Worm (Caenorhabditis elegans) whole organism, L1 larva: ENCODE results near the gene dkf-2.

Experiments used
- C04F5.9 ChIP-seq: sonication (generic microtip); optimal IDR thresholded peaks from 2 replicates; lab custom pipeline; 2016; ENCODE audit warnings: missing genetic modification characterization, missing compliant biosample characterization
- C16A3.4 ChIP-seq: fragments of 150-350 bp; optimal IDR thresholded peaks from 2 replicates; lab custom pipeline; 2014; ENCODE audit warnings: missing biosample characterization, missing genetic modification characterization
- F16B12.6 ChIP-seq: fragments of 150-350 bp; optimal IDR thresholded peaks from 2 replicates; lab custom pipeline; 2014; ENCODE audit warnings: missing biosample characterization, missing genetic modification characterization
- alr-1 ChIP-seq: fragments of 200-800 bp; sonication (Bioruptor generic); optimal IDR thresholded peaks from 2 replicates; lab custom pipeline; 2018; ENCODE audit warnings: borderline replicate concordance, mild to moderate bottlenecking, missing genetic modification characterization, missing compliant biosample characterization
- aly-2 ChIP-seq: fragments of 150-350 bp; optimal IDR thresholded peaks from 2 replicates; lab custom pipeline; 2014; ENCODE audit warnings: missing biosample characterization, missing genetic modification characterization
- blmp-1 ChIP-seq: fragments of 150-350 bp; optimal IDR thresholded peaks from 2 replicates; lab custom pipeline; 2014; ENCODE audit warnings: missing biosample characterization, missing genetic modification characterization
- ceh-63 ChIP-seq: fragments of 200-800 bp; sonication (Bioruptor generic); optimal IDR thresholded peaks from 2 replicates; lab custom pipeline; 2018; ENCODE audit warnings: mild to moderate bottlenecking, missing genetic modification characterization, missing compliant biosample characterization
- ceh-8 ChIP-seq: fragments of 200-800 bp; sonication (Bioruptor generic); optimal IDR thresholded peaks from 2 replicates; lab custom pipeline; 2018; ENCODE audit warnings: mild to moderate bottlenecking, missing genetic modification characterization, moderate library complexity, missing compliant biosample characterization
- ceh-82 ChIP-seq, 3 experiments: fragments of 150-350 bp in 1 of 3; sonication (generic microtip) in 2 of 3; optimal IDR thresholded peaks; 2 replicates each; lab custom pipeline; 2014 to 2017; ENCODE audit warnings: missing biosample characterization in 3 of 3, missing genetic modification characterization in 3 of 3
- ceh-88 ChIP-seq: fragments of 200-800 bp; sonication (Bioruptor generic); IDR thresholded peaks from 2 replicates; pipeline ENCODE4 v1.3.6; 2022; ENCODE audit warnings: missing genetic modification characterization, missing compliant biosample characterization
- ceh-90 ChIP-seq: sonication (generic microtip); optimal IDR thresholded peaks from 2 replicates; lab custom pipeline; 2016; ENCODE audit warnings: missing genetic modification characterization, missing compliant biosample characterization
- ces-1 ChIP-seq: fragments of 150-350 bp; optimal IDR thresholded peaks from 2 replicates; lab custom pipeline; 2014; ENCODE audit warnings: missing biosample characterization, missing genetic modification reagents, missing genetic modification characterization
- efl-1 ChIP-seq, 4 experiments: fragments of 150-350 bp; optimal IDR thresholded peaks in 3 of 4; peaks in 1 of 4; 1 replicate in 1 of 4; 2 replicates in 3 of 4; lab custom pipeline; 2014; ENCODE audit warnings: missing biosample characterization in 2 of 4, missing genetic modification characterization in 2 of 4, missing genetic modification reagents in 2 of 4
- egl-13 ChIP-seq: sonication (generic microtip); optimal IDR thresholded peaks from 2 replicates; lab custom pipeline; 2016; ENCODE audit warnings: missing genotype, missing genetic modification reagents, missing genetic modification characterization, missing compliant biosample characterization
- egl-27 ChIP-seq, 2 experiments: fragments of 150-350 bp in 1 of 2; sonication (generic microtip); optimal IDR thresholded peaks; 3 replicates each; lab custom pipeline; 2017 to 2018; ENCODE audit warnings: missing biosample characterization in 2 of 2, missing genetic modification characterization in 2 of 2, missing genetic modification reagents in 2 of 2
- elt-2 ChIP-seq: sonication (generic microtip); optimal IDR thresholded peaks from 2 replicates; lab custom pipeline; 2016; ENCODE audit warnings: missing genetic modification characterization, mild to moderate bottlenecking, inconsistent platforms, missing compliant biosample characterization, missing genetic modification reagents
- elt-3 ChIP-seq, 6 experiments: fragments of 150-350 bp in 1 of 6; sonication (generic microtip); optimal IDR thresholded peaks; 2 replicates each; lab custom pipeline; 2017 to 2018; ENCODE audit warnings: missing biosample characterization in 6 of 6, missing genetic modification characterization in 6 of 6, inconsistent platforms in 1 of 6
- ets-5 ChIP-seq: fragments of 200-800 bp; sonication (Bioruptor generic); IDR thresholded peaks from 2 replicates; pipeline ENCODE4 v1.3.6; 2022; ENCODE audit warnings: missing genetic modification characterization, missing compliant biosample characterization
- fkh-4 ChIP-seq: sonication (generic microtip); optimal IDR thresholded peaks from 2 replicates; lab custom pipeline; 2016; ENCODE audit warnings: missing compliant biosample characterization, missing genetic modification characterization, borderline replicate concordance
- fos-1 ChIP-seq: fragments of 150-350 bp; optimal IDR thresholded peaks from 2 replicates; lab custom pipeline; 2014; ENCODE audit warnings: missing biosample characterization, missing genetic modification characterization
- hlh-17 ChIP-seq: fragments of 200-800 bp; sonication (Bioruptor generic); optimal IDR thresholded peaks from 2 replicates; lab custom pipeline; 2018; ENCODE audit warnings: missing genetic modification characterization, mild to moderate bottlenecking, missing compliant biosample characterization, moderate library complexity, borderline replicate concordance
- lin-35 ChIP-seq, 2 experiments: fragments of 150-350 bp; optimal IDR thresholded peaks; 2 replicates each; lab custom pipeline; 2014; ENCODE audit warnings: missing biosample characterization in 2 of 2, missing genetic modification characterization in 2 of 2, missing genetic modification reagents in 2 of 2
- lir-3 ChIP-seq: sonication (generic microtip); optimal IDR thresholded peaks from 2 replicates; lab custom pipeline; 2016; ENCODE audit warnings: mild to moderate bottlenecking, missing genetic modification characterization, moderate library complexity, missing compliant biosample characterization; ENCODE audit not compliant: poor library complexity
- mef-2 ChIP-seq: fragments of 150-350 bp; optimal IDR thresholded peaks from 2 replicates; lab custom pipeline; 2014; ENCODE audit warnings: missing biosample characterization, missing genetic modification characterization
- mep-1 ChIP-seq: fragments of 150-350 bp; optimal IDR thresholded peaks from 2 replicates; lab custom pipeline; 2014; ENCODE audit warnings: missing biosample characterization, missing genetic modification characterization
- nhr-12 ChIP-seq: sonication (generic microtip); optimal IDR thresholded peaks from 2 replicates; lab custom pipeline; 2017; ENCODE audit warnings: missing biosample characterization, missing genetic modification characterization
- nhr-19 ChIP-seq: fragments of 200-800 bp; sonication (Bioruptor generic); conservative IDR thresholded peaks from 2 replicates; pipeline ENCODE4 v1.3.6; 2022; ENCODE audit warnings: missing genetic modification characterization, missing compliant biosample characterization
- nhr-47 ChIP-seq: sonication (generic microtip); optimal IDR thresholded peaks from 2 replicates; lab custom pipeline; 2016; ENCODE audit warnings: mild to moderate bottlenecking, missing genetic modification characterization, moderate library complexity, missing compliant biosample characterization
- nhr-71 ChIP-seq: sonication (generic microtip); optimal IDR thresholded peaks from 2 replicates; lab custom pipeline; 2016; ENCODE audit warnings: mild to moderate bottlenecking, missing genetic modification characterization, moderate library complexity, missing compliant biosample characterization
- nhr-76 ChIP-seq: sonication (generic microtip); optimal IDR thresholded peaks from 2 replicates; lab custom pipeline; 2017; ENCODE audit warnings: missing biosample characterization, missing genetic modification characterization
- nhr-77 ChIP-seq: fragments of 150-350 bp; optimal IDR thresholded peaks from 2 replicates; lab custom pipeline; 2014; ENCODE audit warnings: missing biosample characterization, missing genetic modification characterization
- nhr-90 ChIP-seq: sonication (generic microtip); optimal IDR thresholded peaks from 2 replicates; lab custom pipeline; 2016; ENCODE audit warnings: mild to moderate bottlenecking, missing genetic modification characterization, missing compliant biosample characterization; ENCODE audit not compliant: poor library complexity
- pag-3 ChIP-seq: sonication (generic microtip); optimal IDR thresholded peaks from 2 replicates; lab custom pipeline; 2017; ENCODE audit warnings: missing genetic modification characterization, mild to moderate bottlenecking, missing compliant biosample characterization, antibody characterized with exemption, borderline replicate concordance; ENCODE audit not compliant: insufficient read depth
- pqm-1 ChIP-seq: sonication (generic microtip); optimal IDR thresholded peaks from 3 replicates; lab custom pipeline; 2017; ENCODE audit warnings: missing biosample characterization, missing genetic modification characterization
- snpc-4 ChIP-seq: fragments of 150-350 bp; optimal IDR thresholded peaks from 2 replicates; lab custom pipeline; 2014; ENCODE audit warnings: missing biosample characterization, missing genetic modification characterization
- snu-23 ChIP-seq: sonication (generic microtip); optimal IDR thresholded peaks from 2 replicates; lab custom pipeline; 2016; ENCODE audit warnings: missing genetic modification characterization, missing compliant biosample characterization
- sox-4 ChIP-seq: sonication (generic microtip); optimal IDR thresholded peaks from 2 replicates; lab custom pipeline; 2016; ENCODE audit warnings: missing genetic modification characterization, missing compliant biosample characterization
- swsn-7 ChIP-seq: sonication (generic microtip); optimal IDR thresholded peaks from 2 replicates; lab custom pipeline; 2016; ENCODE audit warnings: missing genetic modification characterization, missing compliant biosample characterization
- tbx-2 ChIP-seq: sonication (generic microtip); optimal IDR thresholded peaks from 2 replicates; lab custom pipeline; 2016; ENCODE audit warnings: missing genetic modification characterization, missing compliant biosample characterization
- tlp-1 ChIP-seq: fragments of 150-350 bp; optimal IDR thresholded peaks from 2 replicates; lab custom pipeline; 2014; ENCODE audit warnings: missing biosample characterization, missing genetic modification characterization
- unc-130 ChIP-seq: fragments of 150-350 bp; optimal IDR thresholded peaks from 2 replicates; lab custom pipeline; 2017; ENCODE audit warnings: missing biosample characterization, missing genetic modification characterization, inconsistent platforms
- unc-62 ChIP-seq: fragments of 150-350 bp; optimal IDR thresholded peaks from 2 replicates; lab custom pipeline; 2014; ENCODE audit warnings: missing biosample characterization, missing genetic modification reagents, missing genetic modification characterization
- unc-86 ChIP-seq: sonication (generic microtip); optimal IDR thresholded peaks from 2 replicates; lab custom pipeline; 2016; ENCODE audit warnings: missing genetic modification characterization, missing compliant biosample characterization
- unc-98 ChIP-seq: fragments of 200-800 bp; sonication (Bioruptor generic); IDR thresholded peaks from 2 replicates; pipeline ENCODE4 v1.3.6; 2022; ENCODE audit warnings: missing genetic modification characterization, missing compliant biosample characterization
- vab-15 ChIP-seq: sonication (generic microtip); optimal IDR thresholded peaks from 2 replicates; lab custom pipeline; 2017; ENCODE audit warnings: missing genotype, mild to moderate bottlenecking, missing genetic modification characterization, missing compliant biosample characterization
- xbp-1 ChIP-seq: sonication (generic microtip); optimal IDR thresholded peaks from 2 replicates; lab custom pipeline; 2016; ENCODE audit warnings: missing genetic modification characterization, missing compliant biosample characterization
- zag-1 ChIP-seq: fragments of 150-350 bp; optimal IDR thresholded peaks from 2 replicates; lab custom pipeline; 2014; ENCODE audit warnings: missing biosample characterization, missing genetic modification characterization
- zip-4 ChIP-seq: fragments of 200-800 bp; sonication (Bioruptor generic); optimal IDR thresholded peaks from 2 replicates; lab custom pipeline; 2018; ENCODE audit warnings: mild to moderate bottlenecking, missing genetic modification characterization, moderate library complexity, missing compliant biosample characterization
- ztf-11 ChIP-seq, 2 experiments: sonication (generic microtip); optimal IDR thresholded peaks; 2 replicates each; lab custom pipeline; 2016 to 2017; ENCODE audit warnings: missing genetic modification characterization in 2 of 2, missing biosample characterization in 1 of 2, missing compliant biosample characterization in 1 of 2
- ztf-4 ChIP-seq: fragments of 150-350 bp; optimal IDR thresholded peaks from 2 replicates; lab custom pipeline; 2014; ENCODE audit warnings: missing biosample characterization, missing genetic modification characterization

The dkf-2 gene

DNA sequence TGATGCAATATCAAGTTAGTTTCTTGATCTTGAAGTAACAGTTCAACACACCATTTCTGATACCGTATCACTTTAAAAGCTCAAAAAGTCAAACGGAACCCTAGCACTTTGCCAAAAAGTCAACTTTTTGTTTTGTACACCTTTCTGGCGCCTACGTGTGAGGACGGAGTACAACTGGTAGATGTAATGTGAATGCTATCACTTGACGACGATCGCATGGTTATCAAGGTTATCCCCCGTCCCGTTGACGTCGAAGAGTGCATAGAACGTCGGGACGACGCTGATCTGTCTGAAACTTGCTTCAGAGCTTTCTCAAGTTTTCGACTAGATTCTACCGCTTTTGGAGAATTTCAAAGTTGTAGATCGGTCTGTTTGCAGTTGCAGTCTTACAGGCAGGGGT is 32.5 kb downstream of the dkf-2 start:
- no peak for TF ChIP-seq efl-1 (optimal IDR thresholded peaks at IDR 0.05; lab: Kevin White, UChicago)
- peak in 1 of 2 experiments; percentile 84 for TF ChIP-seq efl-1 (GFP tag; optimal IDR thresholded peaks at IDR 0.05 in 1 of 2; lab: Kevin White, UChicago)
- peak; percentile 17 for TF ChIP-seq unc-130 (tag; lab: Kevin White, UChicago)
- peak in 3 of 6 experiments; percentile 2 to 59 (median 46) for TF ChIP-seq elt-3 (tag; optimal IDR thresholded peaks at IDR 0.05; lab: Kevin White, UChicago)
- no peak for TF ChIP-seq nhr-77 (tag; lab: Kevin White, UChicago)

DNA sequence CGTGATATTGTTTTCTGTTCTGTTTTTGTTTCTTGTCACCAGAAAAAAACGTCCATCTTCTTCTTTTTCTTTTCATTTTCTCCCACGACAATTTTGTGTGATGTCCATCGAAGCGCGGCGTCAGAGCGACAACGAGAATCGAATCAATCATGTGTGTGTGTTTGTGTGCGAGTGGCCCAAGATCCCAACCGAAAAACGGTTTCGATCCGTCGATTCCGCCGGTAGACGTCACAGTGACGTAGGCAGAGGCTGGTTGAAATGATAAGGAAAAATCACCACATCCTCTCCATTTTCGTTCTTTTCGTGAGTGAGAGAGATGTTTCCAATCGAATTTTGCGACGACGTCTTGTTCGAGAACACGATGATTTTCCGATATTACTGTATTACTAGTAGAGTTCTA is 33.1 kb downstream of the dkf-2 start:
- TF ChIP-seq elt-2 (tag; lab: Kevin White, UChicago) (no peak), tlp-1 (tag; lab: Kevin White, UChicago) (no peak), zip-4 (no peak), zag-1 (tag; lab: Kevin White, UChicago) (no peak), aly-2 (no peak), ztf-4 (tag; lab: Kevin White, UChicago) (no peak), ztf-11 (tag; optimal IDR thresholded peaks at IDR 0.05; lab: Kevin White, UChicago) (no peak), nhr-77 (tag; lab: Kevin White, UChicago) (no peak), mef-2 (tag; lab: Kevin White, UChicago) (no peak), fos-1 (tag; lab: Kevin White, UChicago) (no peak), ceh-82 (tag; optimal IDR thresholded peaks at IDR 0.05; lab: Kevin White, UChicago) (no peak), blmp-1 (tag; lab: Kevin White, UChicago) (peak; percentile 76), mep-1 (tag; lab: Kevin White, UChicago) (no peak), ceh-90 (tag; lab: Kevin White, UChicago) (no peak), unc-86 (no peak), nhr-47 (tag; lab: Kevin White, UChicago) (no peak), lin-35 (GFP tag; optimal IDR thresholded peaks at IDR 0.05; lab: Kevin White, UChicago) (peak in 1 of 2 experiments; percentile 25), tbx-2 (tag; lab: Kevin White, UChicago) (peak; percentile 6), vab-15 (tag; lab: Kevin White, UChicago) (no peak), fkh-4 (tag; lab: Kevin White, UChicago) (no peak), ceh-63 (GFP tag; lab: Kevin White, UChicago) (no peak), pqm-1 (no peak), sox-4 (no peak), nhr-90 (tag; lab: Kevin White, UChicago) (peak; percentile 39), ets-5 (GFP tag; lab: Robert Waterston, UW) (no peak), snpc-4 (tag; lab: Kevin White, UChicago) (no peak), nhr-12 (tag; lab: Kevin White, UChicago) (no peak), pag-3 (tag; lab: Kevin White, UChicago) (no peak), egl-27 (tag; optimal IDR thresholded peaks at IDR 0.05; lab: Kevin White, UChicago) (no peak), lir-3 (tag; lab: Kevin White, UChicago) (no peak), nhr-76 (tag; lab: Kevin White, UChicago) (no peak), F16B12.6 (tag; lab: Kevin White, UChicago) (no peak), C16A3.4 (tag; lab: Kevin White, UChicago) (no peak), xbp-1 (tag; lab: Kevin White, UChicago) (no peak), nhr-19 (peak; percentile 11; the same call in 1 of the 2 replicates), swsn-7 (tag; lab: Kevin White, UChicago) (no peak), unc-130 (tag; lab: Kevin White, UChicago) (peak; percentile 35), unc-62 (GFP tag; lab: Kevin White, UChicago) (no peak), unc-98 (GFP tag; lab: Robert Waterston, UW) (no peak), C04F5.9 (no peak), ces-1 (GFP tag; lab: Kevin White, UChicago) (no peak), snu-23 (peak; percentile 14), ceh-88 (GFP tag; lab: Robert Waterston, UW) (no peak), nhr-71 (tag; lab: Kevin White, UChicago) (peak; percentile 53), ceh-8 (GFP tag; lab: Kevin White, UChicago) (no peak), egl-13 (tag; lab: Kevin White, UChicago) (no peak), alr-1 (no peak), hlh-17 (GFP tag; lab: Kevin White, UChicago) (no peak)
